Worm (Caenorhabditis elegans): ENCODE measurements around the gene nars-2.

Gene nars-2

ce11 chrIII:11524073-11524472 is 23.5 kb upstream of the nars-2 start:
- no peak for TF ChIP-seq skn-1 (tag; optimal IDR thresholded peaks at IDR 0.05)
- no peak for TF ChIP-seq unc-55 (GFP tag; optimal IDR thresholded peaks at IDR 0.05)
- TF ChIP-seq F13H6.1 (tag; optimal IDR thresholded peaks at IDR 0.05), result no peak
- TF ChIP-seq gmeb-1 (tag; optimal IDR thresholded peaks at IDR 0.05), result no peak
- TF ChIP-seq nhr-6 (tag; optimal IDR thresholded peaks at IDR 0.05), result no peak
- TF ChIP-seq elt-3 (tag; optimal IDR thresholded peaks at IDR 0.05), result no peak
- TF ChIP-seq dmd-4 (tag; optimal IDR thresholded peaks at IDR 0.05), result no peak
- TF ChIP-seq fos-1 (tag; optimal IDR thresholded peaks at IDR 0.05), result no peak
- no peak for TF ChIP-seq lin-11 (tag; optimal IDR thresholded peaks at IDR 0.05)
- TF ChIP-seq snpc-4 (tag; optimal IDR thresholded peaks at IDR 0.05), result no peak
- TF ChIP-seq ztf-4 (tag; optimal IDR thresholded peaks at IDR 0.05), result no peak
- TF ChIP-seq crh-2 (tag; optimal IDR thresholded peaks at IDR 0.05), result no peak
- TF ChIP-seq nhr-21 (tag; optimal IDR thresholded peaks at IDR 0.05), result no peak
- TF ChIP-seq ama-1 (optimal IDR thresholded peaks at IDR 0.05), result no peak
- TF ChIP-seq lin-39 (tag; optimal IDR thresholded peaks at IDR 0.05), result no peak
- no peak for TF ChIP-seq lsy-2 (tag; optimal IDR thresholded peaks at IDR 0.05)
- TF ChIP-seq aly-2 (tag; optimal IDR thresholded peaks at IDR 0.05), result no peak

ce11 chrIII:11523504-11524025 is 23.0 kb upstream of the nars-2 start, which contains the start of the genes Y66D12A.16 and such-1:
Y66D12A.16 (plus strand) TSS chrIII:11523554.
such-1 (minus strand) TSS chrIII:11523759.
- TF ChIP-seq unc-62 (GFP tag; optimal IDR thresholded peaks at IDR 0.05) (no peak), ama-1 (optimal IDR thresholded peaks at IDR 0.05) (no peak), ztf-11 (tag; optimal IDR thresholded peaks at IDR 0.05) (no peak), nhr-21 (tag; optimal IDR thresholded peaks at IDR 0.05) (no peak), alr-1 (tag; optimal IDR thresholded peaks at IDR 0.05) (no peak), nhr-237 (tag; optimal IDR thresholded peaks at IDR 0.05) (no peak), lin-13 (GFP tag; optimal IDR thresholded peaks at IDR 0.05) (no peak), sma-3 (GFP tag; optimal IDR thresholded peaks at IDR 0.05) (no peak), ZK546.5 (tag; optimal IDR thresholded peaks at IDR 0.05) (no peak), nhr-25 (tag; optimal IDR thresholded peaks at IDR 0.05) (no peak), nhr-6 (tag; optimal IDR thresholded peaks at IDR 0.05) (no peak), C34F6.9 (tag; optimal IDR thresholded peaks at IDR 0.05) (no peak), ztf-4 (tag; optimal IDR thresholded peaks at IDR 0.05) (no peak), gmeb-1 (tag; optimal IDR thresholded peaks at IDR 0.05) (no peak)

DNA sequence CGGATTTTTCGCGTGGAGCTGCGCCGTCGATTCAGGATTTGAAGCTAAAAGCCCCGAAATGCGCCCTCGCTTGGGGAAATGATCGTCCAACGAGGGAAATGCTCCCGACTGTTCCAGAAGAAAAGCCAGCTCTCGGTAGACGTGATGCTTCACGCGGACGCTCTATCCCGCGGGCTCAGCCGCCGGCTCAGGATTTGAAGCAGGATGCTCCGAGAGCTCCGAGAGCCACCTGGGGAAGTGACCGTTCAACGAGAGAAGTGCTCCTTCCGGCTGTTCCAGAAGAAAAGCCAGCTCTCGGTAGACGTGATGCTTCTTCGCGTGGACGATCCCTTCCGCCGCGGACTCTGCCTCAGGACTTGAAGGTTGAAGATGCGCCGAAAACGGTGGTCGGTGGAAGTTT is 10.3 kb upstream of the nars-2 start:
- no peak for TF ChIP-seq blmp-1 (tag; optimal IDR thresholded peaks at IDR 0.05; ENCODE audit: insufficient read depth)
- TF ChIP-seq nhr-129 (tag; optimal IDR thresholded peaks at IDR 0.05), result no peak
- TF ChIP-seq elt-3 (tag; optimal IDR thresholded peaks at IDR 0.05), result no peak
- no peak for TF ChIP-seq unc-55 (GFP tag; optimal IDR thresholded peaks at IDR 0.05)
- no peak for TF ChIP-seq alr-1 (tag; optimal IDR thresholded peaks at IDR 0.05)
- no peak for TF ChIP-seq dmd-4 (tag; optimal IDR thresholded peaks at IDR 0.05)
- no peak for TF ChIP-seq mdl-1 (tag; optimal IDR thresholded peaks at IDR 0.05)
- no peak for TF ChIP-seq nhr-10 (tag; optimal IDR thresholded peaks at IDR 0.05)
- TF ChIP-seq nhr-23 (tag; optimal IDR thresholded peaks at IDR 0.05), result no peak
- no peak for TF ChIP-seq F13H6.1 (tag; optimal IDR thresholded peaks at IDR 0.05)

DNA sequence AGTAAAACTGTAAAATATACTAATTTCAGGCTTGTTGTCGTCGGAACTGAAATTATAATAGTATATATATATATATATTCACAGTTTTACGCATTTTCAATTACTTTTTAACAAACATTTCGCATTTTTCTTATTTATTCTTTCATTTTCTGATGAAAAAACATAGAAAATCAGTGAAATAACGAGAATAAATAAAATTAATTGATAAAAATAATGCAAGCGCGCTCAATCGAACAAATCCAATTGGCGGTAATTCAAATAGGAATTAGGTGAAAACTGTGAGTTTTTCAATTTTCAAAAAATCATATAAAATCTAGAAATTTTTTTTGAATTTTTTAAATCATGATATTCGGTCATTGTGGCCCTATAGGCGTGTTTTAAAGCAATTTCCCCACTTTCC is 9.6 kb upstream of the nars-2 start:
- TF ChIP-seq skn-1 (tag; optimal IDR thresholded peaks at IDR 0.05) (no peak), zag-1 (tag; optimal IDR thresholded peaks at IDR 0.05) (no peak), ztf-11 (tag; optimal IDR thresholded peaks at IDR 0.05) (no peak), elt-1 (tag; optimal IDR thresholded peaks at IDR 0.05) (no peak), nhr-77 (tag; optimal IDR thresholded peaks at IDR 0.05) (no peak), unc-62 (GFP tag; optimal IDR thresholded peaks at IDR 0.05) (no peak), elt-3 (tag; optimal IDR thresholded peaks at IDR 0.05) (no peak), mdl-1 (tag; optimal IDR thresholded peaks at IDR 0.05) (no peak), nhr-237 (tag; optimal IDR thresholded peaks at IDR 0.05) (no peak), lin-39 (tag; optimal IDR thresholded peaks at IDR 0.05) (no peak), nhr-129 (tag; optimal IDR thresholded peaks at IDR 0.05) (no peak), R02D3.7 (tag; optimal IDR thresholded peaks at IDR 0.05) (no peak)

DNA sequence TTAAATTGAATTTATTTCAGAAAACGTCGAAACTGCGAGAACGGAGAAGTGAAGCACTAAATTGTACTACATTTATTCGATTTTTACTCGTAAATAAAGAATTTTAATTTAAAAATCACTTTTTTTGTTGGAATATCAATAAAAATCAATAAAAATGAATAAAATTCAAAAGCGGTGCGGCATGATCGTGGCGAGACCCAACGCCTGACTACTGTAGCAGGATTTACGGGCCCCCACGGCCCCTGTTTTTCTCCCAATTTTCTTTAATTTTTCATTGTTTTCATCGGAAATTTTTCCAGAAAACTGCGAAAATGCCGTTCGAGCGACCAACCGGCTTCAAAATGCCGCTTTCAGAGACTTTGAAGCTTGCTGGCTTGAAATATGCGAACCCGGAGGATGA is 8.3 kb upstream of the nars-2 start, which contains the start of gene Y66D12A.19:
Gene Y66D12A.19 (plus strand): TSS at position 266 of the 400 bp plus-strand sequence.
- TF ChIP-seq skn-1 (tag; optimal IDR thresholded peaks at IDR 0.05) (no peak), R02D3.7 (tag; optimal IDR thresholded peaks at IDR 0.05) (no peak), gmeb-1 (tag; optimal IDR thresholded peaks at IDR 0.05) (no peak), sma-3 (GFP tag; optimal IDR thresholded peaks at IDR 0.05) (no peak), lin-39 (tag; optimal IDR thresholded peaks at IDR 0.05) (no peak), zag-1 (tag; optimal IDR thresholded peaks at IDR 0.05) (no peak), nhr-25 (tag; optimal IDR thresholded peaks at IDR 0.05) (no peak), nhr-77 (tag; optimal IDR thresholded peaks at IDR 0.05) (no peak), blmp-1 (tag; optimal IDR thresholded peaks at IDR 0.05; ENCODE audit: insufficient read depth) (no peak), ceh-82 (tag; optimal IDR thresholded peaks at IDR 0.05) (no peak), peb-1 (tag; optimal IDR thresholded peaks at IDR 0.05) (no peak), ceh-16 (tag; optimal IDR thresholded peaks at IDR 0.05) (no peak), nhr-23 (tag; optimal IDR thresholded peaks at IDR 0.05) (no peak), ztf-11 (tag; optimal IDR thresholded peaks at IDR 0.05) (no peak), C34F6.9 (tag; optimal IDR thresholded peaks at IDR 0.05) (no peak), mab-5 (tag; optimal IDR thresholded peaks at IDR 0.05) (no peak), ztf-1 (GFP tag; conservative IDR thresholded peaks at IDR 0.05) (no peak), sma-9 (GFP tag; optimal IDR thresholded peaks at IDR 0.05) (no peak), sma-9 (tag; optimal IDR thresholded peaks at IDR 0.05) (no peak), ama-1 (optimal IDR thresholded peaks at IDR 0.05) (no peak), elt-3 (tag; optimal IDR thresholded peaks at IDR 0.05) (no peak)
